Worm (Caenorhabditis elegans) whole organism, L2 larva: Measurements from ENCODE around the gene K11D9.3.

ENCODE experiments used
- ceh-82 ChIP-seq: fragments of 150-350 bp; optimal IDR thresholded peaks from 2 replicates; lab custom pipeline; 2014; ENCODE audit warnings: missing biosample characterization, missing genetic modification characterization
- lsy-2 ChIP-seq, 2 experiments: fragments of 150-350 bp in 1 of 2; sonication (generic microtip) in 1 of 2; optimal IDR thresholded peaks; 2 replicates each; lab custom pipeline; 2014 to 2017; ENCODE audit warnings: missing biosample characterization in 2 of 2, missing genetic modification characterization in 2 of 2
- nhr-237 ChIP-seq: fragments of 150-350 bp; optimal IDR thresholded peaks from 2 replicates; lab custom pipeline; 2014; ENCODE audit warnings: missing biosample characterization, missing genetic modification characterization
- zag-1 ChIP-seq: fragments of 150-350 bp; optimal IDR thresholded peaks from 2 replicates; lab custom pipeline; 2014; ENCODE audit warnings: missing biosample characterization, missing genetic modification characterization

- TF ChIP-seq nhr-237 (tag; lab: Kevin White, UChicago) (no peak), zag-1 (no peak), ceh-82 (tag; lab: Kevin White, UChicago) (no peak), lsy-2 (tag; optimal IDR thresholded peaks at IDR 0.05; lab: Kevin White, UChicago) (no peak)
These were observed 4.8 kb upstream of the K11D9.3 start for ce11 chrIII:10806821-10807220.
